Fruit fly (Drosophila melanogaster) Kc167 (cell line): ENCODE data around the gene CG33090.

Experiments used
- Myc ChIP-seq: fragments of >200 bp; optimal IDR thresholded peaks from 2 replicates; lab custom pipeline; 2017; ENCODE audit warnings: missing external identifiers
- Sin3A ChIP-seq: fragments of >200 bp; optimal IDR thresholded peaks from 2 replicates; lab custom pipeline; 2018; ENCODE audit warnings: missing external identifiers
- psq ChIP-seq: fragments of >200 bp; optimal IDR thresholded peaks from 2 replicates; lab custom pipeline; 2017; ENCODE audit warnings: missing external identifiers
- ttk ChIP-seq: sonication (Bioruptor generic); optimal IDR thresholded peaks from 2 replicates; lab custom pipeline; 2017; ENCODE audit warnings: missing external identifiers

DNA sequence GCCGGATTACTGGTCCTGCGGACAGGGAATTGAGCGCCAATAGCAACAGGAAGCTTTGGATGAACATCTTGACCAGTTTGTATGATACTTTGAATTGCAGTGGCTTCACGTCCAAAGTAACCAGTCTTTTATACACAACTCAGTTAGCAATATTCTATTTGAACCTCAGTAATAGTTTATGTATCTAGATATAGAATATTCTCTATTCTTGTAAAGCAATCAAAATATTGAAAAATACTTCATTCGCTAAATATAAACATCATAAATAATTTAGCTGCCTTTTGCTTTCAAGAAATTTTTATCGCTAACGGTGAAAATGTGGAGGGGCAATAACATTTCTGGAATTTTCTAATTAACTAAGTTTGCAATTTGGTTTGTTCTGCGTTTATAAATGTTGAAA, 12.6 kb downstream of the CG33090 start, which contains the start of gene Send2:
- TF ChIP-seq psq (no peak), Myc (lab: Kevin White, UChicago) (no peak), ttk (lab: Kevin White, UChicago) (no peak), Sin3A (lab: Kevin White, UChicago) (no peak)
